Comparison of ENCODE assay signal across 1 worm cellular context in the genomic region with DNA sequence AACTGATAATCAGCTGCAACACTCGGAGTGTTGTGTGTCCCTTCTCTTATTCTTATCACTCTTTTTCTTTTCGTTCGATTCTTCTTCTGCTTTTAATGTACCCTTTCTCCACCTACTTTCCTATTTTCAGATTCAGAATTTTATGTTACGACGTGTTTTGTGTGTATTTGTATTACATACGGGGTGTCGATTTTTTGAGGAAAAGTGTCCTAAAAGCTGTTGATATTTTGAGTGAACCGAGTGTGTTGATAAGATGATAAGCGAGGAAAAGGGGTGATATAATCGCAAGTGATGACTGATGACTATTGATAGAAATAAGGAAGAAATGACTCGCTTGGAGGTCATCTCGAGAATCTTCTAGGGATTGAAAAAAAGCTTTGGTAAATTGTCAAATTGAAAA.
TF ChIP-seq lines count a peak whose summit lies in the region.

No protein-coding gene starts in this region.

TF ChIP-seq in whole organism, L4 larva, 104 proteins besides CTCF, POLR2A, EP300 and RAD21 (continued from another document):
- TF ChIP-seq Y75B8A.6 (GFP tag; IDR thresholded peaks at IDR 0.05; lab: Robert Waterston, UW) (no peak), snpc-4 (tag; optimal IDR thresholded peaks at IDR 0.05; lab: Kevin White, UChicago) (no peak), hlh-11 (tag; optimal IDR thresholded peaks at IDR 0.05; lab: Kevin White, UChicago) (peak; percentile 84), ZK337.2 (GFP tag; IDR thresholded peaks at IDR 0.05; lab: Robert Waterston, UW) (no peak), R02D3.7 (tag; optimal IDR thresholded peaks at IDR 0.05; lab: Kevin White, UChicago) (no peak), mdt-29 (GFP tag; IDR thresholded peaks at IDR 0.05; lab: Robert Waterston, UW) (no peak), daf-19 (GFP tag; conservative IDR thresholded peaks at IDR 0.05; lab: Robert Waterston, UW) (no peak), pqm-1 (tag; optimal IDR thresholded peaks at IDR 0.05; lab: Kevin White, UChicago) (peak; percentile 97), zip-2 (tag; optimal IDR thresholded peaks at IDR 0.05; lab: Kevin White, UChicago) (no peak)
